Worm (Caenorhabditis elegans) whole organism, young adult: Measurements from ENCODE around the gene fipr-18.

Experiments used
- C17E4.6 ChIP-seq: fragments of 200-800 bp; sonication (Bioruptor generic); IDR thresholded peaks from 2 replicates; pipeline ENCODE4 v1.3.6; 2022; ENCODE audit warnings: missing genetic modification reagents, missing genetic modification characterization, missing compliant biosample characterization
- D2030.7 ChIP-seq: fragments of 200-800 bp; sonication (Bioruptor generic); IDR thresholded peaks from 2 replicates; pipeline ENCODE4 v1.3.6; 2022; ENCODE audit warnings: missing genetic modification reagents, missing genetic modification characterization, missing compliant biosample characterization
- F37B4.10 ChIP-seq: fragments of 200-800 bp; sonication (Bioruptor generic); IDR thresholded peaks from 2 replicates; pipeline ENCODE4 v1.3.6; 2022; ENCODE audit warnings: missing genetic modification characterization, missing compliant biosample characterization
- F39B2.1 ChIP-seq: fragments of 200-800 bp; sonication (Bioruptor generic); IDR thresholded peaks from 2 replicates; pipeline ENCODE4 v1.3.6; 2022; ENCODE audit warnings: missing genetic modification reagents, missing genetic modification characterization, missing compliant biosample characterization
- F49E8.2 ChIP-seq: sonication (generic microtip); optimal IDR thresholded peaks from 3 replicates; lab custom pipeline; 2017; ENCODE audit warnings: missing genetic modification characterization, mild to moderate bottlenecking, missing compliant biosample characterization, antibody characterized with exemption, moderate library complexity; ENCODE audit not compliant: insufficient read depth
- F55B11.4 ChIP-seq: sonication (generic microtip); optimal IDR thresholded peaks from 2 replicates; lab custom pipeline; 2016; ENCODE audit warnings: missing compliant biosample characterization, missing genetic modification characterization, borderline replicate concordance; ENCODE audit not compliant: insufficient read depth
- F57C9.4 ChIP-seq: sonication (generic microtip); optimal IDR thresholded peaks from 2 replicates; lab custom pipeline; 2017; ENCODE audit warnings: mild to moderate bottlenecking, missing genetic modification characterization, missing compliant biosample characterization
- K11D2.4 ChIP-seq: fragments of 200-800 bp; sonication (Bioruptor generic); IDR thresholded peaks from 2 replicates; pipeline ENCODE4 v1.3.6; 2022; ENCODE audit warnings: missing genetic modification reagents, missing genetic modification characterization, missing compliant biosample characterization
- T26A5.8 ChIP-seq: sonication (generic microtip); optimal IDR thresholded peaks from 2 replicates; lab custom pipeline; 2016; ENCODE audit warnings: missing genetic modification characterization, missing compliant biosample characterization
- Y53F4B.3 ChIP-seq: fragments of 200-800 bp; sonication (Bioruptor generic); IDR thresholded peaks from 2 replicates; pipeline ENCODE4 v1.3.6; 2022; ENCODE audit warnings: missing genetic modification reagents, missing genetic modification characterization, missing compliant biosample characterization
- Y53G8AR.9 ChIP-seq: fragments of 200-800 bp; sonication (Bioruptor generic); conservative IDR thresholded peaks from 2 replicates; pipeline ENCODE4 v1.3.6; 2022; ENCODE audit warnings: missing genetic modification reagents, missing genetic modification characterization, missing compliant biosample characterization
- Y67H2A.10 ChIP-seq: fragments of 200-800 bp; sonication (Bioruptor generic); conservative IDR thresholded peaks from 2 replicates; pipeline ENCODE4 v1.3.6; 2022; ENCODE audit warnings: missing genetic modification reagents, missing genetic modification characterization, missing compliant biosample characterization
- ZK185.1 ChIP-seq: sonication (generic microtip); optimal IDR thresholded peaks from 2 replicates; lab custom pipeline; 2016; ENCODE audit warnings: mild to moderate bottlenecking, missing genetic modification characterization, missing compliant biosample characterization; ENCODE audit not compliant: poor library complexity, severe bottlenecking
- ama-1 ChIP-seq, 3 experiments: fragments of 150-350 bp in 1 of 3; sonication (generic microtip) in 2 of 3; optimal IDR thresholded peaks; 2 replicates each; lab custom pipeline; 2014 to 2018; ENCODE audit warnings: missing biosample characterization in 2 of 3, missing genetic modification characterization in 2 of 3, missing genetic modification reagents in 2 of 3
- atf-7 ChIP-seq: sonication (generic microtip); optimal IDR thresholded peaks from 2 replicates; lab custom pipeline; 2017; ENCODE audit warnings: mild to moderate bottlenecking, missing genetic modification characterization, missing compliant biosample characterization
- athp-1 ChIP-seq: sonication (generic microtip); optimal IDR thresholded peaks from 2 replicates; lab custom pipeline; 2017; ENCODE audit warnings: mild to moderate bottlenecking, missing genetic modification characterization, missing compliant biosample characterization
- attf-5 ChIP-seq: fragments of 200-800 bp; sonication (Bioruptor generic); optimal IDR thresholded peaks from 2 replicates; lab custom pipeline; 2018; ENCODE audit warnings: mild to moderate bottlenecking, missing genetic modification characterization, missing compliant biosample characterization
- attf-6 ChIP-seq: fragments of 200-800 bp; sonication (Bioruptor generic); IDR thresholded peaks from 2 replicates; pipeline ENCODE4 v1.3.6; 2022; ENCODE audit warnings: missing genetic modification reagents, missing genetic modification characterization, missing compliant biosample characterization
- bed-2 ChIP-seq: fragments of 200-800 bp; sonication (Bioruptor generic); IDR thresholded peaks from 2 replicates; pipeline ENCODE4 v1.3.6; 2022; ENCODE audit warnings: missing genetic modification reagents, missing genetic modification characterization, missing compliant biosample characterization
- ccch-3 ChIP-seq: fragments of 200-800 bp; sonication (Bioruptor generic); optimal IDR thresholded peaks from 2 replicates; lab custom pipeline; 2018; ENCODE audit warnings: mild to moderate bottlenecking, missing genetic modification characterization, missing compliant biosample characterization
- cebp-2 ChIP-seq: fragments of 200-800 bp; sonication (Bioruptor generic); IDR thresholded peaks from 2 replicates; pipeline ENCODE4 v1.3.6; 2022; ENCODE audit warnings: missing genetic modification characterization, missing compliant biosample characterization
- ceh-91 ChIP-seq: fragments of 200-800 bp; sonication (Bioruptor generic); IDR thresholded peaks from 2 replicates; pipeline ENCODE4 v1.3.6; 2022; ENCODE audit warnings: missing genetic modification reagents, missing genetic modification characterization, missing compliant biosample characterization
- die-1 ChIP-seq: sonication (generic microtip); optimal IDR thresholded peaks from 2 replicates; lab custom pipeline; 2016; ENCODE audit warnings: missing genotype, mild to moderate bottlenecking, missing genetic modification characterization, missing compliant biosample characterization
- dpl-1 ChIP-seq: fragments of 150-350 bp; optimal IDR thresholded peaks from 2 replicates; lab custom pipeline; 2014; ENCODE audit warnings: missing biosample characterization, missing genetic modification reagents, missing genetic modification characterization
- egl-18 ChIP-seq: fragments of 200-800 bp; sonication (Bioruptor generic); IDR thresholded peaks from 2 replicates; pipeline ENCODE4 v1.3.6; 2022; ENCODE audit warnings: missing genetic modification reagents, missing genetic modification characterization, missing compliant biosample characterization
- egrh-3 ChIP-seq: fragments of 200-800 bp; sonication (Bioruptor generic); IDR thresholded peaks from 2 replicates; pipeline ENCODE4 v1.3.6; 2022; ENCODE audit warnings: missing genetic modification reagents, missing genetic modification characterization, missing compliant biosample characterization
- hlh-12 ChIP-seq: sonication (generic microtip); optimal IDR thresholded peaks from 2 replicates; lab custom pipeline; 2016; ENCODE audit warnings: missing genetic modification characterization, missing compliant biosample characterization
- hmg-20 ChIP-seq: fragments of 200-800 bp; sonication (Bioruptor generic); IDR thresholded peaks from 2 replicates; pipeline ENCODE4 v1.3.6; 2022; ENCODE audit warnings: missing genetic modification reagents, missing genetic modification characterization, missing compliant biosample characterization
- hrde-1 ChIP-seq: sonication (generic microtip); optimal IDR thresholded peaks from 2 replicates; lab custom pipeline; 2016; ENCODE audit warnings: missing genetic modification characterization, mild to moderate bottlenecking, missing compliant biosample characterization, moderate library complexity, missing genotype, missing genetic modification reagents, borderline replicate concordance
- let-607 ChIP-seq, 2 experiments: fragments of 200-800 bp in 1 of 2; sonication (Bioruptor generic) in 1 of 2; sonication (generic microtip) in 1 of 2; optimal IDR thresholded peaks; 2 replicates each; lab custom pipeline; 2016 to 2018; ENCODE audit warnings: mild to moderate bottlenecking in 2 of 2, missing compliant biosample characterization in 2 of 2, missing genetic modification characterization in 2 of 2, moderate library complexity in 2 of 2, missing genotype in 1 of 2
- lin-35 ChIP-seq, 3 experiments: fragments of 150-350 bp in 2 of 3; sonication (generic microtip) in 1 of 3; optimal IDR thresholded peaks; 2 replicates each; lab custom pipeline; 2014 to 2018; ENCODE audit warnings: missing biosample characterization in 3 of 3, missing genetic modification characterization in 3 of 3, missing genetic modification reagents in 3 of 3
- madf-3 ChIP-seq: fragments of 200-800 bp; sonication (Bioruptor generic); IDR thresholded peaks from 2 replicates; pipeline ENCODE4 v1.3.6; 2022; ENCODE audit warnings: missing genetic modification reagents, missing genetic modification characterization, missing compliant biosample characterization
- mel-28 ChIP-seq: sonication (generic microtip); optimal IDR thresholded peaks from 2 replicates; lab custom pipeline; 2016; ENCODE audit warnings: borderline replicate concordance, mild to moderate bottlenecking, missing genetic modification characterization, missing compliant biosample characterization
- mxl-1 ChIP-seq: sonication (generic microtip); optimal IDR thresholded peaks from 2 replicates; lab custom pipeline; 2016; ENCODE audit warnings: missing genetic modification characterization, missing compliant biosample characterization
- nfya-2 ChIP-seq: fragments of 200-800 bp; sonication (Bioruptor generic); IDR thresholded peaks from 2 replicates; pipeline ENCODE4 v1.3.6; 2022; ENCODE audit warnings: missing genetic modification reagents, missing genetic modification characterization, missing compliant biosample characterization
- nhr-120 ChIP-seq: fragments of 200-800 bp; sonication (Bioruptor generic); IDR thresholded peaks from 2 replicates; pipeline ENCODE4 v1.3.6; 2022; ENCODE audit warnings: missing genetic modification characterization, missing compliant biosample characterization
- nhr-27 ChIP-seq: fragments of 200-800 bp; sonication (Bioruptor generic); optimal IDR thresholded peaks from 2 replicates; lab custom pipeline; 2018; ENCODE audit warnings: mild to moderate bottlenecking, missing genetic modification characterization, moderate library complexity, missing compliant biosample characterization
- nhr-80 ChIP-seq: sonication (generic microtip); optimal IDR thresholded peaks from 2 replicates; lab custom pipeline; 2016; ENCODE audit warnings: missing genetic modification characterization, missing compliant biosample characterization
- pha-4 ChIP-seq: fragments of 150-350 bp; sonication (generic microtip); optimal IDR thresholded peaks from 2 replicates; lab custom pipeline; 2014; ENCODE audit warnings: missing biosample characterization, missing genetic modification reagents, missing genetic modification characterization
- rec-8 ChIP-seq, 2 experiments: sonication (generic microtip); optimal IDR thresholded peaks; 2 replicates each; lab custom pipeline; 2016; ENCODE audit warnings: mild to moderate bottlenecking in 2 of 2, missing genetic modification characterization in 2 of 2, missing genetic modification reagents in 2 of 2, missing genotype in 2 of 2, missing biosample characterization in 1 of 2, missing compliant biosample characterization in 1 of 2, moderate library complexity in 1 of 2
- sea-2 ChIP-seq: fragments of 200-800 bp; sonication (Bioruptor generic); IDR thresholded peaks from 2 replicates; pipeline ENCODE4 v1.3.6; 2022; ENCODE audit warnings: missing genetic modification characterization, missing compliant biosample characterization
- somi-1 ChIP-seq: fragments of 200-800 bp; sonication (Bioruptor generic); optimal IDR thresholded peaks from 2 replicates; lab custom pipeline; 2018; ENCODE audit warnings: mild to moderate bottlenecking, missing genetic modification characterization, missing compliant biosample characterization
- sptf-2 ChIP-seq: fragments of 200-800 bp; sonication (Bioruptor generic); optimal IDR thresholded peaks from 2 replicates; lab custom pipeline; 2018; ENCODE audit warnings: mild to moderate bottlenecking, missing genetic modification characterization, missing compliant biosample characterization
- tbp1 ChIP-seq: fragments of 200-800 bp; sonication (Bioruptor generic); optimal IDR thresholded peaks from 2 replicates; lab custom pipeline; 2018; ENCODE audit warnings: mild to moderate bottlenecking, missing genetic modification characterization, missing compliant biosample characterization
- tlf-1 ChIP-seq: fragments of 200-800 bp; sonication (Bioruptor generic); optimal IDR thresholded peaks from 2 replicates; lab custom pipeline; 2018; ENCODE audit warnings: mild to moderate bottlenecking, missing genetic modification characterization, missing compliant biosample characterization
- unc-130 ChIP-seq: sonication (generic microtip); optimal IDR thresholded peaks from 2 replicates; lab custom pipeline; 2016; ENCODE audit warnings: missing genetic modification reagents, missing genetic modification characterization, missing compliant biosample characterization
- ztf-18 ChIP-seq: sonication (generic microtip); optimal IDR thresholded peaks from 2 replicates; lab custom pipeline; 2016; ENCODE audit warnings: missing genotype, mild to moderate bottlenecking, missing genetic modification characterization, missing compliant biosample characterization
- ztf-3 ChIP-seq: fragments of 200-800 bp; sonication (Bioruptor generic); optimal IDR thresholded peaks from 2 replicates; lab custom pipeline; 2018; ENCODE audit warnings: mild to moderate bottlenecking, missing genetic modification characterization, missing compliant biosample characterization
- ztf-6 ChIP-seq: fragments of 200-800 bp; sonication (Bioruptor generic); IDR thresholded peaks from 2 replicates; pipeline ENCODE4 v1.3.6; 2022; ENCODE audit warnings: missing genetic modification reagents, missing genetic modification characterization, missing compliant biosample characterization

fipr-18 gene

ce11 chrIII:7498346-7498745 lies 39.2 kb downstream of the fipr-18 start (continued):
- TF ChIP-seq egl-18 (GFP tag; lab: Robert Waterston, UW) (no peak), ccch-3 (GFP tag; lab: Kevin White, UChicago) (no peak), D2030.7 (GFP tag; lab: Robert Waterston, UW) (peak; percentile 57; the same call in 1 of the 2 replicates), ama-1 (optimal IDR thresholded peaks at IDR 0.05; lab: Kevin White, UChicago) (no peak), ama-1 (GFP tag; optimal IDR thresholded peaks at IDR 0.05; lab: Kevin White, UChicago) (no peak), cebp-2 (no peak), Y67H2A.10 (GFP tag; lab: Robert Waterston, UW) (no peak), let-607 (tag; optimal IDR thresholded peaks at IDR 0.05; lab: Kevin White, UChicago) (peak; percentile 96), rec-8 (tag; optimal IDR thresholded peaks at IDR 0.05; lab: Kevin White, UChicago) (no peak), F55B11.4 (tag; lab: Kevin White, UChicago) (no peak), F49E8.2 (peak; percentile 27), hlh-12 (tag; lab: Kevin White, UChicago) (no peak), mxl-1 (tag; lab: Kevin White, UChicago) (no peak), K11D2.4 (peak; percentile 77), unc-130 (peak; percentile 30), ztf-6 (no peak), ZK185.1 (peak; percentile 58), F57C9.4 (tag; lab: Kevin White, UChicago) (no peak), nfya-2 (no peak), ceh-91 (GFP tag; lab: Robert Waterston, UW) (no peak), tbp1 (peak; percentile 56), C17E4.6 (GFP tag; lab: Robert Waterston, UW) (no peak), tlf-1 (peak; percentile 41), nhr-27 (no peak), Y53G8AR.9 (GFP tag; lab: Robert Waterston, UW) (peak; percentile 66; the same call in 1 of the 2 replicates), ztf-3 (GFP tag; lab: Kevin White, UChicago) (no peak), sptf-2 (GFP tag; lab: Kevin White, UChicago) (no peak), attf-6 (GFP tag; lab: Robert Waterston, UW) (no peak), T26A5.8 (tag; lab: Kevin White, UChicago) (no peak), dpl-1 (peak; percentile 99), attf-5 (GFP tag; lab: Kevin White, UChicago) (peak; percentile 93), atf-7 (tag; lab: Kevin White, UChicago) (peak; percentile 51), die-1 (tag; lab: Kevin White, UChicago) (peak; percentile 30), pha-4 (no peak), hmg-20 (GFP tag; lab: Robert Waterston, UW) (no peak), nhr-120 (GFP tag; lab: Robert Waterston, UW) (no peak), mel-28 (tag; lab: Kevin White, UChicago) (no peak), bed-2 (GFP tag; lab: Robert Waterston, UW) (no peak), madf-3 (GFP tag; lab: Robert Waterston, UW) (peak; percentile 72; the same call in 1 of the 2 replicates), F37B4.10 (GFP tag; lab: Robert Waterston, UW) (no peak), ztf-18 (tag; lab: Kevin White, UChicago) (peak; percentile 91), somi-1 (GFP tag; lab: Kevin White, UChicago) (peak; percentile 28), lin-35 (GFP tag; optimal IDR thresholded peaks at IDR 0.05; lab: Kevin White, UChicago) (peak; percentile 80 to 94 (median 89)), egrh-3 (GFP tag; lab: Robert Waterston, UW) (no peak), nhr-80 (tag; lab: Kevin White, UChicago) (peak; percentile 99), F39B2.1 (no peak), athp-1 (tag; lab: Kevin White, UChicago) (no peak), sea-2 (no peak), hrde-1 (tag; lab: Kevin White, UChicago) (no peak), Y53F4B.3 (GFP tag; lab: Robert Waterston, UW) (no peak)
